Worm (Caenorhabditis elegans) whole organism, late embryonic: Measurements from ENCODE around the gene mapk-15.
A peak's percentile ranks its signal among the peaks of the same experiment; 100 is the strongest.

Experiments used
- ceh-45 ChIP-seq: fragments of 200-800 bp; sonication (Bioruptor generic); IDR thresholded peaks from 2 replicates; pipeline ENCODE4 v1.3.6; 2022; ENCODE audit warnings: missing genetic modification reagents, missing genetic modification characterization, missing compliant biosample characterization
- fax-1 ChIP-seq: sonication (generic microtip); optimal IDR thresholded peaks from 2 replicates; lab custom pipeline; 2016; ENCODE audit warnings: missing genotype, missing genetic modification characterization, missing compliant biosample characterization
- fkh-10 ChIP-seq: fragments of 150-350 bp; optimal IDR thresholded peaks from 2 replicates; lab custom pipeline; 2014; ENCODE audit warnings: missing biosample characterization, missing genetic modification reagents, missing genetic modification characterization
- fkh-6 ChIP-seq: sonication (generic microtip); optimal IDR thresholded peaks from 2 replicates; lab custom pipeline; 2016; ENCODE audit warnings: missing genetic modification characterization, missing compliant biosample characterization
- hlh-8 ChIP-seq: sonication (generic microtip); optimal IDR thresholded peaks from 2 replicates; lab custom pipeline; 2016; ENCODE audit warnings: missing genotype, missing genetic modification characterization, missing compliant biosample characterization
- pag-3 ChIP-seq: sonication (generic microtip); optimal IDR thresholded peaks from 2 replicates; lab custom pipeline; 2016; ENCODE audit warnings: missing compliant biosample characterization, missing genetic modification characterization, borderline replicate concordance
- pqm-1 ChIP-seq: sonication (generic microtip); optimal IDR thresholded peaks from 2 replicates; lab custom pipeline; 2016; ENCODE audit warnings: missing genetic modification characterization, missing compliant biosample characterization
- tbx-2 ChIP-seq: sonication (generic microtip); optimal IDR thresholded peaks from 2 replicates; lab custom pipeline; 2016; ENCODE audit warnings: missing genetic modification characterization, missing compliant biosample characterization
- tbx-7 ChIP-seq: sonication (generic microtip); optimal IDR thresholded peaks from 2 replicates; lab custom pipeline; 2016; ENCODE audit warnings: missing genotype, missing genetic modification characterization, missing compliant biosample characterization
- unc-42 ChIP-seq: sonication (generic microtip); optimal IDR thresholded peaks from 2 replicates; lab custom pipeline; 2016; ENCODE audit warnings: missing genotype, missing genetic modification characterization, missing compliant biosample characterization

ce11 chrIII:6077973-6078372 lies 10.3 kb downstream of the mapk-15 start:
- TF ChIP-seq fkh-10 = no peak
- no peak for TF ChIP-seq tbx-2 (tag; lab: Kevin White, UChicago)
- TF ChIP-seq unc-42 (tag; lab: Kevin White, UChicago) = peak; percentile 47
- no peak for TF ChIP-seq fkh-6 (tag; lab: Kevin White, UChicago)
- no peak for TF ChIP-seq pag-3 (tag; lab: Kevin White, UChicago)
- TF ChIP-seq hlh-8 (tag; lab: Kevin White, UChicago) = no peak
- TF ChIP-seq ceh-45 = no peak
- no peak for TF ChIP-seq fax-1 (tag; lab: Kevin White, UChicago)
- no peak for TF ChIP-seq tbx-7 (tag; lab: Kevin White, UChicago)
- TF ChIP-seq pqm-1 = no peak
